Fruit fly (Drosophila melanogaster): ENCODE results near the gene opm.

DNA sequence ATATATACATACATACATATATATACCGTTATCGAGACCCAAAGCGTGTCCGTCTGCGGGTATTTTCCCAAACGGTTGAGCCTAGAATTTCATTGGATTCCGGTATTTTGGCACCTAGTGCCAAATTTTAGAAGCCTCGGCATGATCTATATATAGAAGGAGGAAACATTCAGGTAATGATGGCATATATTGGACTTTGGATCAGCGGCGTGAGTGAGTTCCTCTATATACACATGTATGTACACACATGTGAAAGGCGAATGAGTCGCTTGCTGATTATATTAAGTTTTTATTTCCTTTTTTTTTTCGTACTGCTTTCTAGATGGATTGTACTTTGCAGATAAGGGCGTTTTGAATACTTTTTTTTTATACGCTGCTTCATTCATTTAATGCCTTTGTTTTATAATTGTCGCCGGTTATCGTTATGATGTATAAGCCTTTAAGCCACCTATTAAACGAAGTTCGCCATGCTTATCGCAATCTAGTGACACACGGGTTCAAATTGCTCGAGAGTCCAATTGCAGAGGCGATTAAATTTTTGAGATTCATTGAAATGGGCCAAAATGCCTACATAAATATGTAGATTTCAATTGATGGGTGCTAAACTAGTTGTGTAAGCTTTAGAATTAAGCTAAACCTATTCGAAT, 13.1 kb upstream of the opm start:
- TF ChIP-seq Hr51 (GFP tag; optimal IDR thresholded peaks at IDR 0.05) = no peak
- no peak for TF ChIP-seq Dad (GFP tag; optimal IDR thresholded peaks at IDR 0.05)
- TF ChIP-seq Mrtf (GFP tag; IDR thresholded peaks at IDR 0.05) = no peak
- TF ChIP-seq CG6765 (GFP tag; optimal IDR thresholded peaks at IDR 0.05) = no peak
- TF ChIP-seq HLH54F (GFP tag; optimal IDR thresholded peaks at IDR 0.05) = no peak
- TF ChIP-seq CG11456 (GFP tag; IDR thresholded peaks at IDR 0.05) = no peak
- no peak for TF ChIP-seq CG30431 (GFP tag; optimal IDR thresholded peaks at IDR 0.05)
- TF ChIP-seq CG3163 (GFP tag; optimal IDR thresholded peaks at IDR 0.05) = no peak
- no peak for TF ChIP-seq ase (GFP tag; IDR thresholded peaks at IDR 0.05)
- no peak for TF ChIP-seq CrebB (tag; optimal IDR thresholded peaks at IDR 0.05)
- TF ChIP-seq CG17802 (tag; optimal IDR thresholded peaks at IDR 0.05) = no peak
- peak; percentile 66 for TF ChIP-seq exex (tag; optimal IDR thresholded peaks at IDR 0.05)
- TF ChIP-seq fd96Cb (tag; optimal IDR thresholded peaks at IDR 0.05) = no peak
- no peak for TF ChIP-seq en (GFP tag; optimal IDR thresholded peaks at IDR 0.05)
